Worm (Caenorhabditis elegans) whole organism, L4 larva: ENCODE data around the gene F13D11.4.

ENCODE experiments used
- D1046.2 ChIP-seq: fragments of 200-800 bp; sonication (Bioruptor generic); IDR thresholded peaks from 2 replicates; pipeline ENCODE4 v1.3.6; 2022; ENCODE audit warnings: missing genetic modification characterization, missing compliant biosample characterization
- F10B5.3 ChIP-seq: sonication (generic microtip); optimal IDR thresholded peaks from 2 replicates; lab custom pipeline; 2016; ENCODE audit warnings: mild to moderate bottlenecking, missing genetic modification characterization, missing compliant biosample characterization
- F37D6.2 ChIP-seq: sonication (generic microtip); optimal IDR thresholded peaks from 2 replicates; lab custom pipeline; 2016; ENCODE audit warnings: mild to moderate bottlenecking, missing genetic modification characterization, missing compliant biosample characterization
- F49E8.2 ChIP-seq: sonication (generic microtip); optimal IDR thresholded peaks from 2 replicates; lab custom pipeline; 2016; ENCODE audit warnings: missing compliant biosample characterization, mild to moderate bottlenecking, missing genetic modification characterization, borderline replicate concordance
- R02D3.7 ChIP-seq: fragments of 150-350 bp; sonication (generic microtip); optimal IDR thresholded peaks from 3 replicates; lab custom pipeline; 2014; ENCODE audit warnings: missing biosample characterization, missing genetic modification characterization
- T20F7.1 ChIP-seq: fragments of 200-800 bp; sonication (Bioruptor generic); optimal IDR thresholded peaks from 2 replicates; lab custom pipeline; 2018; ENCODE audit warnings: mild to moderate bottlenecking, missing genetic modification characterization, missing compliant biosample characterization
- Y48G9A.11 ChIP-seq: fragments of 200-800 bp; sonication (Bioruptor generic); IDR thresholded peaks from 2 replicates; pipeline ENCODE4 v1.3.6; 2022; ENCODE audit warnings: missing genetic modification reagents, missing genetic modification characterization, missing compliant biosample characterization
- ZK337.2 ChIP-seq: fragments of 200-800 bp; sonication (Bioruptor generic); IDR thresholded peaks from 2 replicates; pipeline ENCODE4 v1.3.6; 2022; ENCODE audit warnings: missing genetic modification reagents, missing genetic modification characterization, missing compliant biosample characterization
- ZK546.5 ChIP-seq, 2 experiments: sonication (generic microtip); optimal IDR thresholded peaks; 2 replicates each; lab custom pipeline; 2017; ENCODE audit warnings: missing biosample characterization in 2 of 2, missing genetic modification characterization in 2 of 2
- aly-2 ChIP-seq: sonication (generic microtip); optimal IDR thresholded peaks from 2 replicates; lab custom pipeline; 2018; ENCODE audit warnings: missing biosample characterization, missing genetic modification characterization
- arid-1 ChIP-seq: fragments of 200-800 bp; sonication (Bioruptor generic); conservative IDR thresholded peaks from 2 replicates; pipeline ENCODE4 v1.3.6; 2022; ENCODE audit warnings: missing genetic modification reagents, missing genetic modification characterization, missing compliant biosample characterization
- attf-4 ChIP-seq: sonication (generic microtip); optimal IDR thresholded peaks from 3 replicates; lab custom pipeline; 2017; ENCODE audit warnings: missing biosample characterization, missing genetic modification characterization
- ceh-28 ChIP-seq: fragments of 150-350 bp; optimal IDR thresholded peaks from 2 replicates; lab custom pipeline; 2014; ENCODE audit warnings: missing biosample characterization, missing genetic modification reagents, missing genetic modification characterization
- ceh-44 ChIP-seq: fragments of 200-800 bp; sonication (Bioruptor generic); IDR thresholded peaks from 2 replicates; pipeline ENCODE4 v1.3.6; 2022; ENCODE audit warnings: missing genetic modification reagents, missing genetic modification characterization, missing compliant biosample characterization
- ceh-62 ChIP-seq: sonication (generic microtip); optimal IDR thresholded peaks from 2 replicates; lab custom pipeline; 2017; ENCODE audit warnings: missing biosample characterization, missing genetic modification characterization
- ceh-82 ChIP-seq: sonication (generic microtip); optimal IDR thresholded peaks from 2 replicates; lab custom pipeline; 2017; ENCODE audit warnings: missing biosample characterization, missing genetic modification characterization
- ces-1 ChIP-seq: fragments of 150-350 bp; sonication (generic microtip); optimal IDR thresholded peaks from 4 replicates; lab custom pipeline; 2014; ENCODE audit warnings: missing biosample characterization, missing genetic modification reagents, missing genetic modification characterization
- ctbp-1 ChIP-seq: fragments of 200-800 bp; sonication (Bioruptor generic); IDR thresholded peaks from 2 replicates; pipeline ENCODE4 v1.3.6; 2022; ENCODE audit warnings: missing genetic modification reagents, missing genetic modification characterization, missing compliant biosample characterization
- daf-12 ChIP-seq: fragments of 150-350 bp; optimal IDR thresholded peaks from 2 replicates; lab custom pipeline; 2014; ENCODE audit warnings: missing biosample characterization, missing genetic modification reagents, missing genetic modification characterization
- daf-19 ChIP-seq: fragments of 200-800 bp; sonication (Bioruptor generic); conservative IDR thresholded peaks from 2 replicates; pipeline ENCODE4 v1.3.6; 2022; ENCODE audit warnings: missing genetic modification characterization, missing compliant biosample characterization
- daf-8 ChIP-seq: fragments of 200-800 bp; sonication (Bioruptor generic); IDR thresholded peaks from 2 replicates; pipeline ENCODE4 v1.3.6; 2022; ENCODE audit warnings: missing genetic modification characterization, missing compliant biosample characterization
- dmd-6 ChIP-seq: fragments of 200-800 bp; sonication (Bioruptor generic); IDR thresholded peaks from 2 replicates; pipeline ENCODE4 v1.3.6; 2022; ENCODE audit warnings: missing genetic modification reagents, missing genetic modification characterization, missing compliant biosample characterization
- dmd-8 ChIP-seq: fragments of 200-800 bp; sonication (Bioruptor generic); IDR thresholded peaks from 2 replicates; pipeline ENCODE4 v1.3.6; 2022; ENCODE audit warnings: missing genetic modification characterization, missing compliant biosample characterization
- dmd-9 ChIP-seq: fragments of 200-800 bp; sonication (Bioruptor generic); IDR thresholded peaks from 2 replicates; pipeline ENCODE4 v1.3.6; 2022; ENCODE audit warnings: missing genetic modification reagents, missing genetic modification characterization, missing compliant biosample characterization
- hlh-11 ChIP-seq: fragments of 200-800 bp; sonication (Bioruptor generic); optimal IDR thresholded peaks from 2 replicates; lab custom pipeline; 2018; ENCODE audit warnings: mild to moderate bottlenecking, missing genetic modification characterization, missing compliant biosample characterization
- jun-1 ChIP-seq: fragments of 150-350 bp; optimal IDR thresholded peaks from 2 replicates; lab custom pipeline; 2014; ENCODE audit warnings: missing biosample characterization, missing genetic modification reagents, missing genetic modification characterization
- lim-7 ChIP-seq: fragments of 200-800 bp; sonication (Bioruptor generic); IDR thresholded peaks from 2 replicates; pipeline ENCODE4 v1.3.6; 2022; ENCODE audit warnings: missing genetic modification characterization, missing compliant biosample characterization
- lin-13 ChIP-seq: fragments of 150-350 bp; optimal IDR thresholded peaks from 2 replicates; lab custom pipeline; 2014; ENCODE audit warnings: missing biosample characterization, missing genetic modification reagents, missing genetic modification characterization
- lin-15B ChIP-seq: fragments of 150-350 bp; sonication (generic microtip); optimal IDR thresholded peaks from 3 replicates; lab custom pipeline; 2014; ENCODE audit warnings: missing biosample characterization, missing genetic modification characterization
- lin-29 ChIP-seq: fragments of 200-800 bp; sonication (Bioruptor generic); IDR thresholded peaks from 2 replicates; pipeline ENCODE4 v1.3.6; 2022; ENCODE audit warnings: missing genetic modification reagents, missing genetic modification characterization, missing compliant biosample characterization
- lin-38 ChIP-seq: fragments of 200-800 bp; sonication (Bioruptor generic); IDR thresholded peaks from 2 replicates; pipeline ENCODE4 v1.3.6; 2022; ENCODE audit warnings: missing genetic modification reagents, missing genetic modification characterization, missing compliant biosample characterization
- madf-9 ChIP-seq: fragments of 200-800 bp; sonication (Bioruptor generic); conservative IDR thresholded peaks from 2 replicates; pipeline ENCODE4 v1.3.6; 2022; ENCODE audit warnings: missing genetic modification reagents, missing genetic modification characterization, missing compliant biosample characterization
- mes-2 ChIP-seq: sonication (generic microtip); optimal IDR thresholded peaks from 2 replicates; lab custom pipeline; 2016; ENCODE audit warnings: missing genotype, mild to moderate bottlenecking, missing genetic modification characterization, missing compliant biosample characterization; ENCODE audit not compliant: poor library complexity, severe bottlenecking
- nhr-10 ChIP-seq: fragments of 150-350 bp; optimal IDR thresholded peaks from 2 replicates; lab custom pipeline; 2014; ENCODE audit warnings: missing biosample characterization, missing genetic modification characterization
- nhr-102 ChIP-seq: sonication (generic microtip); optimal IDR thresholded peaks from 2 replicates; lab custom pipeline; 2016; ENCODE audit warnings: mild to moderate bottlenecking, missing genetic modification characterization, moderate library complexity, missing compliant biosample characterization
- nhr-11 ChIP-seq: fragments of 150-350 bp; optimal IDR thresholded peaks from 2 replicates; lab custom pipeline; 2014; ENCODE audit warnings: missing biosample characterization, missing genetic modification characterization
- nhr-28 ChIP-seq: fragments of 150-350 bp; optimal IDR thresholded peaks from 2 replicates; lab custom pipeline; 2014; ENCODE audit warnings: missing biosample characterization, missing genetic modification characterization
- nhr-42 ChIP-seq: fragments of 200-800 bp; sonication (Bioruptor generic); IDR thresholded peaks from 2 replicates; pipeline ENCODE4 v1.3.6; 2022; ENCODE audit warnings: missing genetic modification characterization, missing compliant biosample characterization
- nhr-48 ChIP-seq: sonication (generic microtip); optimal IDR thresholded peaks from 2 replicates; lab custom pipeline; 2016; ENCODE audit warnings: mild to moderate bottlenecking, missing genetic modification characterization, missing compliant biosample characterization
- nhr-77 ChIP-seq: fragments of 150-350 bp; optimal IDR thresholded peaks from 2 replicates; lab custom pipeline; 2014; ENCODE audit warnings: missing biosample characterization, missing genetic modification characterization
- php-3 ChIP-seq: fragments of 200-800 bp; sonication (Bioruptor generic); IDR thresholded peaks from 2 replicates; pipeline ENCODE4 v1.3.6; 2022; ENCODE audit warnings: missing genetic modification reagents, missing genetic modification characterization, missing compliant biosample characterization
- saeg-2 ChIP-seq: fragments of 200-800 bp; sonication (Bioruptor generic); IDR thresholded peaks from 2 replicates; pipeline ENCODE4 v1.3.6; 2022; ENCODE audit warnings: missing genetic modification reagents, missing genetic modification characterization, missing compliant biosample characterization
- set-16 ChIP-seq: fragments of 200-800 bp; sonication (Bioruptor generic); IDR thresholded peaks from 2 replicates; pipeline ENCODE4 v1.3.6; 2022; ENCODE audit warnings: missing genetic modification reagents, missing genetic modification characterization, missing compliant biosample characterization
- skn-1 ChIP-seq: fragments of 150-350 bp; optimal IDR thresholded peaks from 2 replicates; lab custom pipeline; 2014; ENCODE audit warnings: missing biosample characterization, missing genetic modification characterization
- spr-3 ChIP-seq: fragments of 200-800 bp; sonication (Bioruptor generic); optimal IDR thresholded peaks from 2 replicates; lab custom pipeline; 2018; ENCODE audit warnings: mild to moderate bottlenecking, missing genetic modification characterization, missing compliant biosample characterization
- tra-1 ChIP-seq: fragments of 200-800 bp; sonication (Bioruptor generic); IDR thresholded peaks from 2 replicates; pipeline ENCODE4 v1.3.6; 2022; ENCODE audit warnings: missing genetic modification reagents, missing genetic modification characterization, missing compliant biosample characterization
- zag-1 ChIP-seq: fragments of 150-350 bp; optimal IDR thresholded peaks from 2 replicates; lab custom pipeline; 2014; ENCODE audit warnings: missing biosample characterization, missing genetic modification characterization
- zfp-2 ChIP-seq: sonication (generic microtip); optimal IDR thresholded peaks from 2 replicates; lab custom pipeline; 2016; ENCODE audit warnings: mild to moderate bottlenecking, missing genetic modification characterization, missing compliant biosample characterization

The F13D11.4 gene

ce11 chrX:5847268-5847667 is 12.7 kb upstream of the F13D11.4 start (continued):
- no peak for TF ChIP-seq ceh-44 (GFP tag; lab: Robert Waterston, UW)

ce11 chrX:5841060-5841642 is 6.5 kb upstream of the F13D11.4 start, which contains the start of gene puf-9:
TSS of gene puf-9 (plus strand) at chrX:5841592.
- TF ChIP-seq saeg-2 (GFP tag; lab: Robert Waterston, UW) (peak; percentile 98), nhr-28 (tag; lab: Kevin White, UChicago) (peak; percentile 100), dmd-9 (GFP tag; lab: Robert Waterston, UW) (peak; percentile 93), zag-1 (tag; lab: Kevin White, UChicago) (peak; percentile 78), daf-8 (no peak), skn-1 (peak; percentile 81), nhr-10 (tag; lab: Kevin White, UChicago) (peak; percentile 92), ceh-44 (GFP tag; lab: Robert Waterston, UW) (peak; percentile 46; the same call in 1 of the 2 replicates), D1046.2 (GFP tag; lab: Robert Waterston, UW) (peak; percentile 90; the same call in 1 of the 2 replicates), daf-19 (GFP tag; lab: Robert Waterston, UW) (no peak), nhr-42 (peak; percentile 96), zfp-2 (tag; lab: Kevin White, UChicago) (peak; percentile 99), lim-7 (GFP tag; lab: Robert Waterston, UW) (peak; percentile 53; the same call in 1 of the 2 replicates), lin-13 (GFP tag; lab: Kevin White, UChicago) (peak; percentile 99), aly-2 (no peak), dmd-8 (GFP tag; lab: Robert Waterston, UW) (0 out of 2 replicates have a peak, but pooled peaks have one; percentile 45), php-3 (GFP tag; lab: Robert Waterston, UW) (peak; percentile 94), nhr-11 (tag; lab: Kevin White, UChicago) (peak; percentile 100), arid-1 (GFP tag; lab: Robert Waterston, UW) (peak; percentile 94), F49E8.2 (tag; lab: Kevin White, UChicago) (no peak), mes-2 (tag; lab: Kevin White, UChicago) (peak; percentile 96), T20F7.1 (peak; percentile 91), ceh-28 (peak; percentile 1), ceh-62 (tag; lab: Kevin White, UChicago) (no peak), lin-15B (tag; lab: Kevin White, UChicago) (peak; percentile 88), madf-9 (GFP tag; lab: Robert Waterston, UW) (peak; percentile 96), lin-29 (GFP tag; lab: Robert Waterston, UW) (peak; percentile 91), nhr-48 (tag; lab: Kevin White, UChicago) (peak; percentile 96), set-16 (GFP tag; lab: Robert Waterston, UW) (peak; percentile 89), ctbp-1 (GFP tag; lab: Robert Waterston, UW) (peak; percentile 98), attf-4 (tag; lab: Kevin White, UChicago) (peak; percentile 76), Y48G9A.11 (GFP tag; lab: Robert Waterston, UW) (no peak), hlh-11 (tag; lab: Kevin White, UChicago) (peak; percentile 100), nhr-77 (tag; lab: Kevin White, UChicago) (peak; percentile 99), F10B5.3 (tag; lab: Kevin White, UChicago) (peak; percentile 74), daf-12 (no peak), ces-1 (GFP tag; lab: Kevin White, UChicago) (peak; percentile 12), ZK546.5 (tag; optimal IDR thresholded peaks at IDR 0.05; lab: Kevin White, UChicago) (peak in 1 of 2 experiments; percentile 78), nhr-102 (tag; lab: Kevin White, UChicago) (peak; percentile 97), dmd-6 (GFP tag; lab: Robert Waterston, UW) (peak; percentile 100), spr-3 (GFP tag; lab: Kevin White, UChicago) (peak; percentile 86), jun-1 (tag; lab: Kevin White, UChicago) (peak; percentile 96), R02D3.7 (peak; percentile 50), tra-1 (GFP tag; lab: Robert Waterston, UW) (peak; percentile 99), ZK337.2 (GFP tag; lab: Robert Waterston, UW) (peak; percentile 54; the same call in 1 of the 2 replicates), F37D6.2 (tag; lab: Kevin White, UChicago) (peak; percentile 96), ceh-82 (no peak), lin-38 (peak; percentile 99)
